Worm (Caenorhabditis elegans): Measurements from ENCODE around the gene rgs-5.

rgs-5 gene

ce11 chrIII:5705228-5705888, 7.0 kb downstream of the rgs-5 start, which contains the start of gene swp-1 (continued):
- TF ChIP-seq egl-44 (GFP tag; IDR thresholded peaks at IDR 0.05), result 0 out of 2 replicates have a peak, but pooled peaks have one; percentile 24
- peak in 1 of 3 experiments; percentile 10 for TF ChIP-seq lin-35 (GFP tag; optimal IDR thresholded peaks at IDR 0.05)
- no peak for TF ChIP-seq F22D6.2 (tag; optimal IDR thresholded peaks at IDR 0.05)
- TF ChIP-seq ztf-28 (GFP tag; IDR thresholded peaks at IDR 0.05), result no peak
- TF ChIP-seq madf-3 (GFP tag; IDR thresholded peaks at IDR 0.05), result peak; percentile 66; the same call in 1 of the 2 replicates
- no peak for TF ChIP-seq bed-1 (GFP tag; IDR thresholded peaks at IDR 0.05)
- no peak for TF ChIP-seq somi-1 (GFP tag; optimal IDR thresholded peaks at IDR 0.05)
- no peak for TF ChIP-seq gei-17 (GFP tag; optimal IDR thresholded peaks at IDR 0.05)
- 0 out of 2 replicates have a peak, but pooled peaks have one; percentile 45 for TF ChIP-seq C17E4.6 (GFP tag; IDR thresholded peaks at IDR 0.05)
- no peak for TF ChIP-seq lag-1 (GFP tag; IDR thresholded peaks at IDR 0.05)
- TF ChIP-seq akir-1 (GFP tag; optimal IDR thresholded peaks at IDR 0.05), result no peak
- TF ChIP-seq pha-4 (tag; optimal IDR thresholded peaks at IDR 0.05), result no peak
- TF ChIP-seq ceh-91 (GFP tag; IDR thresholded peaks at IDR 0.05), result no peak
- TF ChIP-seq cebp-1 (GFP tag; IDR thresholded peaks at IDR 0.05), result no peak
- TF ChIP-seq cebp-1 (tag; optimal IDR thresholded peaks at IDR 0.05), result peak; percentile 27
- peak; percentile 50 for TF ChIP-seq die-1 (tag; optimal IDR thresholded peaks at IDR 0.05)
- TF ChIP-seq F37B4.10 (GFP tag; IDR thresholded peaks at IDR 0.05), result no peak
- no peak for TF ChIP-seq dox-1 (GFP tag; IDR thresholded peaks at IDR 0.05)
- TF ChIP-seq sea-2 (GFP tag; IDR thresholded peaks at IDR 0.05), result no peak
- TF ChIP-seq attf-6 (GFP tag; IDR thresholded peaks at IDR 0.05), result peak; percentile 76
- TF ChIP-seq ama-1 (optimal IDR thresholded peaks at IDR 0.05), result no peak
- TF ChIP-seq ama-1 (GFP tag; optimal IDR thresholded peaks at IDR 0.05), result no peak
- no peak for TF ChIP-seq ztf-6 (GFP tag; IDR thresholded peaks at IDR 0.05)
- TF ChIP-seq madf-8 (GFP tag; conservative IDR thresholded peaks at IDR 0.05), result no peak
- peak; percentile 12 for TF ChIP-seq hrde-1 (tag; optimal IDR thresholded peaks at IDR 0.05; ENCODE audit: borderline replicate concordance)
- TF ChIP-seq mel-28 (tag; optimal IDR thresholded peaks at IDR 0.05; ENCODE audit: borderline replicate concordance), result no peak
- TF ChIP-seq B0261.1 (tag; optimal IDR thresholded peaks at IDR 0.05), result no peak
- no peak for TF ChIP-seq let-607 (tag; optimal IDR thresholded peaks at IDR 0.05)
- no peak for TF ChIP-seq chd-7 (tag; optimal IDR thresholded peaks at IDR 0.05)
- TF ChIP-seq Y53F4B.3 (GFP tag; IDR thresholded peaks at IDR 0.05), result no peak
- TF ChIP-seq Y79H2A.3 (GFP tag; conservative IDR thresholded peaks at IDR 0.05), result no peak
- TF ChIP-seq repo-1 (tag; optimal IDR thresholded peaks at IDR 0.05), result no peak
- TF ChIP-seq ztf-26 (tag; optimal IDR thresholded peaks at IDR 0.05), result no peak
- no peak for TF ChIP-seq cebp-2 (GFP tag; IDR thresholded peaks at IDR 0.05)
- TF ChIP-seq ceh-79 (tag; optimal IDR thresholded peaks at IDR 0.05), result no peak
- no peak for TF ChIP-seq Y56A3A.18 (GFP tag; IDR thresholded peaks at IDR 0.05)
- TF ChIP-seq madf-6 (GFP tag; IDR thresholded peaks at IDR 0.05), result peak; percentile 78
- peak; percentile 65 for TF ChIP-seq lin-54 (GFP tag; optimal IDR thresholded peaks at IDR 0.05)
- TF ChIP-seq F57A8.1 (GFP tag; optimal IDR thresholded peaks at IDR 0.05), result no peak
- no peak for TF ChIP-seq Y95B8A.8 (GFP tag; IDR thresholded peaks at IDR 0.05)
- TF ChIP-seq unc-130 (GFP tag; optimal IDR thresholded peaks at IDR 0.05), result peak; percentile 45
- peak; percentile 38 for TF ChIP-seq lsl-1 (GFP tag; optimal IDR thresholded peaks at IDR 0.05)
- TF ChIP-seq ceh-100 (GFP tag; IDR thresholded peaks at IDR 0.05), result peak; percentile 16; the same call in 1 of the 2 replicates
- TF ChIP-seq K12H6.12 (tag; optimal IDR thresholded peaks at IDR 0.05), result no peak
- TF ChIP-seq bed-2 (GFP tag; IDR thresholded peaks at IDR 0.05), result no peak
- no peak for TF ChIP-seq ztf-3 (GFP tag; optimal IDR thresholded peaks at IDR 0.05)
- no peak for TF ChIP-seq ztf-22 (GFP tag; optimal IDR thresholded peaks at IDR 0.05)
- TF ChIP-seq madf-10 (tag; optimal IDR thresholded peaks at IDR 0.05), result no peak
- TF ChIP-seq Y53G8AR.9 (GFP tag; conservative IDR thresholded peaks at IDR 0.05), result peak; percentile 68; the same call in 1 of the 2 replicates
